Worm (Caenorhabditis elegans) whole organism, L2 larva: ENCODE data around the gene gsnl-1.

Experiments
- R02D3.7 ChIP-seq: fragments of 150-350 bp; optimal IDR thresholded peaks from 2 replicates; lab custom pipeline; 2014; ENCODE audit warnings: missing biosample characterization, missing genetic modification characterization
- ama-1 ChIP-seq: fragments of 150-350 bp; optimal IDR thresholded peaks from 2 replicates; lab custom pipeline; 2018; ENCODE audit warnings: inconsistent platforms
- egl-27 ChIP-seq: sonication (generic microtip); optimal IDR thresholded peaks from 3 replicates; lab custom pipeline; 2017; ENCODE audit warnings: missing biosample characterization, missing genetic modification reagents, missing genetic modification characterization
- fos-1 ChIP-seq: fragments of 150-350 bp; optimal IDR thresholded peaks from 2 replicates; lab custom pipeline; 2014; ENCODE audit warnings: missing biosample characterization, missing genetic modification characterization
- nhr-11 ChIP-seq: fragments of 150-350 bp; optimal IDR thresholded peaks from 2 replicates; lab custom pipeline; 2014; ENCODE audit warnings: missing biosample characterization, missing genetic modification characterization
- nhr-12 ChIP-seq: fragments of 150-350 bp; optimal IDR thresholded peaks from 2 replicates; lab custom pipeline; 2014; ENCODE audit warnings: missing biosample characterization, missing genetic modification characterization
- nhr-25 ChIP-seq: fragments of 150-350 bp; sonication (generic microtip); optimal IDR thresholded peaks from 3 replicates; lab custom pipeline; 2014; ENCODE audit warnings: missing biosample characterization, missing genetic modification characterization
- ztf-1 ChIP-seq: fragments of 200-800 bp; sonication (Bioruptor generic); conservative IDR thresholded peaks from 2 replicates; pipeline ENCODE4 v1.3.6; 2022; ENCODE audit warnings: missing genetic modification characterization, missing compliant biosample characterization

DNA sequence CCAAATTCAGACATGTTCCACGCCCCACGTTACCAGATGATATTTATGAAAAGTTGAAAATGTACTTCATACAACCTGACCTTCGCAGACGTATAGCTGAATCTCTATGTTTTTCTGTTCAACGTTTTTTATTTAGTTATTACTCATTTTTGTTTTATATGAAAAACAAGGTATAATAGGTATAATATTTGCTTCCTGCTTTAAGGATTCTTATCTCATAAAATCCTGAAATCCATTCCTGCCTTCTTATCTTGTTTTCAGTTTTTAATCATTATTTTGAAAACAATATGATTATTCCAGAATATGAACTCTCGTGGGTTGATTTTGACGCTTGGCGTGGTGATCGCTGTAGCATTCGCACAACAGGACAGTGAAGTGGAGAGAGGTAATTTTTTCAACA, 25.2 kb upstream of the gsnl-1 start, which contains the start of gene flp-6:
- TF ChIP-seq nhr-11 (tag; lab: Kevin White, UChicago) (no peak), egl-27 (tag; lab: Kevin White, UChicago) (no peak), ztf-1 (GFP tag; lab: Robert Waterston, UW) (no peak), R02D3.7 (no peak), fos-1 (no peak), nhr-25 (tag; lab: Kevin White, UChicago) (no peak), ama-1 (lab: Kevin White, UChicago) (no peak), nhr-12 (no peak)
